Worm (Caenorhabditis elegans) whole organism, L4 larva: ENCODE results near the gene F32E10.9.

Experiments used
- D1046.2 ChIP-seq: fragments of 200-800 bp; sonication (Bioruptor generic); IDR thresholded peaks from 2 replicates; pipeline ENCODE4 v1.3.6; 2022; ENCODE audit warnings: missing genetic modification characterization, missing compliant biosample characterization
- F37D6.2 ChIP-seq: sonication (generic microtip); optimal IDR thresholded peaks from 2 replicates; lab custom pipeline; 2016; ENCODE audit warnings: mild to moderate bottlenecking, missing genetic modification characterization, missing compliant biosample characterization
- F49E8.2 ChIP-seq: sonication (generic microtip); optimal IDR thresholded peaks from 2 replicates; lab custom pipeline; 2016; ENCODE audit warnings: missing compliant biosample characterization, mild to moderate bottlenecking, missing genetic modification characterization, borderline replicate concordance
- T20F7.1 ChIP-seq: fragments of 200-800 bp; sonication (Bioruptor generic); optimal IDR thresholded peaks from 2 replicates; lab custom pipeline; 2018; ENCODE audit warnings: mild to moderate bottlenecking, missing genetic modification characterization, missing compliant biosample characterization
- Y105C5A.15 ChIP-seq: fragments of 200-800 bp; sonication (Bioruptor generic); IDR thresholded peaks from 2 replicates; pipeline ENCODE4 v1.3.6; 2022; ENCODE audit warnings: missing genetic modification characterization, missing compliant biosample characterization
- Y48G9A.11 ChIP-seq: fragments of 200-800 bp; sonication (Bioruptor generic); IDR thresholded peaks from 2 replicates; pipeline ENCODE4 v1.3.6; 2022; ENCODE audit warnings: missing genetic modification reagents, missing genetic modification characterization, missing compliant biosample characterization
- Y75B8A.6 ChIP-seq: fragments of 200-800 bp; sonication (Bioruptor generic); IDR thresholded peaks from 2 replicates; pipeline ENCODE4 v1.3.6; 2022; ENCODE audit warnings: missing genetic modification reagents, missing genetic modification characterization, missing compliant biosample characterization
- ZK546.5 ChIP-seq, 2 experiments: sonication (generic microtip); optimal IDR thresholded peaks; 2 replicates each; lab custom pipeline; 2017; ENCODE audit warnings: missing biosample characterization in 2 of 2, missing genetic modification characterization in 2 of 2
- aha-1 ChIP-seq: fragments of 150-350 bp; peaks from one replicate; lab custom pipeline; 2014; ENCODE audit warnings: missing biosample characterization, missing genetic modification characterization
- ceh-28 ChIP-seq: fragments of 150-350 bp; optimal IDR thresholded peaks from 2 replicates; lab custom pipeline; 2014; ENCODE audit warnings: missing biosample characterization, missing genetic modification reagents, missing genetic modification characterization
- ceh-44 ChIP-seq: fragments of 200-800 bp; sonication (Bioruptor generic); IDR thresholded peaks from 2 replicates; pipeline ENCODE4 v1.3.6; 2022; ENCODE audit warnings: missing genetic modification reagents, missing genetic modification characterization, missing compliant biosample characterization
- ceh-62 ChIP-seq: sonication (generic microtip); optimal IDR thresholded peaks from 2 replicates; lab custom pipeline; 2017; ENCODE audit warnings: missing biosample characterization, missing genetic modification characterization
- ces-1 ChIP-seq: fragments of 150-350 bp; sonication (generic microtip); optimal IDR thresholded peaks from 4 replicates; lab custom pipeline; 2014; ENCODE audit warnings: missing biosample characterization, missing genetic modification reagents, missing genetic modification characterization
- daf-12 ChIP-seq: fragments of 150-350 bp; optimal IDR thresholded peaks from 2 replicates; lab custom pipeline; 2014; ENCODE audit warnings: missing biosample characterization, missing genetic modification reagents, missing genetic modification characterization
- daf-16 ChIP-seq, 3 experiments: sonication (generic microtip); optimal IDR thresholded peaks; 2 replicates each; lab custom pipeline; 2016 to 2017; ENCODE audit warnings: missing genetic modification characterization in 3 of 3, missing genetic modification reagents in 3 of 3, mild to moderate bottlenecking in 2 of 3, missing compliant biosample characterization in 2 of 3, missing biosample characterization in 1 of 3, moderate library complexity in 1 of 3
- daf-8 ChIP-seq: fragments of 200-800 bp; sonication (Bioruptor generic); IDR thresholded peaks from 2 replicates; pipeline ENCODE4 v1.3.6; 2022; ENCODE audit warnings: missing genetic modification characterization, missing compliant biosample characterization
- dmd-6 ChIP-seq: fragments of 200-800 bp; sonication (Bioruptor generic); IDR thresholded peaks from 2 replicates; pipeline ENCODE4 v1.3.6; 2022; ENCODE audit warnings: missing genetic modification reagents, missing genetic modification characterization, missing compliant biosample characterization
- duxl-1 ChIP-seq: sonication (generic microtip); optimal IDR thresholded peaks from 2 replicates; lab custom pipeline; 2016; ENCODE audit warnings: mild to moderate bottlenecking, missing genetic modification characterization, moderate library complexity, missing compliant biosample characterization; ENCODE audit not compliant: poor library complexity
- dve-1 ChIP-seq: sonication (generic microtip); optimal IDR thresholded peaks from 2 replicates; lab custom pipeline; 2017; ENCODE audit warnings: antibody characterized with exemption, mild to moderate bottlenecking, missing genetic modification characterization, missing compliant biosample characterization; ENCODE audit not compliant: insufficient read depth
- egl-43 ChIP-seq: fragments of 200-800 bp; sonication (Bioruptor generic); IDR thresholded peaks from 2 replicates; pipeline ENCODE4 v1.3.6; 2022; ENCODE audit warnings: missing genetic modification reagents, missing genetic modification characterization, missing compliant biosample characterization
- fkh-10 ChIP-seq: fragments of 150-350 bp; optimal IDR thresholded peaks from 2 replicates; lab custom pipeline; 2014; ENCODE audit warnings: missing biosample characterization, missing genetic modification reagents, missing genetic modification characterization
- fos-1 ChIP-seq: fragments of 150-350 bp; optimal IDR thresholded peaks from 2 replicates; lab custom pipeline; 2014; ENCODE audit warnings: missing biosample characterization, missing genetic modification characterization
- hif-1 ChIP-seq, 2 experiments: sonication (generic microtip); optimal IDR thresholded peaks; 2 replicates each; lab custom pipeline; 2016 to 2017; ENCODE audit warnings: missing compliant biosample characterization in 2 of 2, missing genetic modification characterization in 2 of 2, missing genetic modification reagents in 2 of 2, missing genotype in 2 of 2, mild to moderate bottlenecking in 1 of 2
- hlh-11 ChIP-seq: fragments of 200-800 bp; sonication (Bioruptor generic); optimal IDR thresholded peaks from 2 replicates; lab custom pipeline; 2018; ENCODE audit warnings: mild to moderate bottlenecking, missing genetic modification characterization, missing compliant biosample characterization
- hlh-30 ChIP-seq: sonication (generic microtip); optimal IDR thresholded peaks from 2 replicates; lab custom pipeline; 2017; ENCODE audit warnings: antibody characterized with exemption, mild to moderate bottlenecking, missing genetic modification characterization, missing compliant biosample characterization; ENCODE audit not compliant: insufficient read depth
- hmg-1.1 ChIP-seq: fragments of 200-800 bp; sonication (Bioruptor generic); IDR thresholded peaks from 2 replicates; pipeline ENCODE4 v1.3.6; 2022; ENCODE audit warnings: missing genetic modification reagents, missing genetic modification characterization, missing compliant biosample characterization
- lim-7 ChIP-seq: fragments of 200-800 bp; sonication (Bioruptor generic); IDR thresholded peaks from 2 replicates; pipeline ENCODE4 v1.3.6; 2022; ENCODE audit warnings: missing genetic modification characterization, missing compliant biosample characterization
- lin-13 ChIP-seq: fragments of 150-350 bp; optimal IDR thresholded peaks from 2 replicates; lab custom pipeline; 2014; ENCODE audit warnings: missing biosample characterization, missing genetic modification reagents, missing genetic modification characterization
- lin-29 ChIP-seq: fragments of 200-800 bp; sonication (Bioruptor generic); IDR thresholded peaks from 2 replicates; pipeline ENCODE4 v1.3.6; 2022; ENCODE audit warnings: missing genetic modification reagents, missing genetic modification characterization, missing compliant biosample characterization
- lin-38 ChIP-seq: fragments of 200-800 bp; sonication (Bioruptor generic); IDR thresholded peaks from 2 replicates; pipeline ENCODE4 v1.3.6; 2022; ENCODE audit warnings: missing genetic modification reagents, missing genetic modification characterization, missing compliant biosample characterization
- madf-5 ChIP-seq, 2 experiments: fragments of 200-800 bp; sonication (Bioruptor generic); IDR thresholded peaks; 2 replicates each; pipeline ENCODE4 v1.3.6; 2022; ENCODE audit warnings: missing compliant biosample characterization in 2 of 2, missing genetic modification characterization in 2 of 2
- madf-9 ChIP-seq: fragments of 200-800 bp; sonication (Bioruptor generic); conservative IDR thresholded peaks from 2 replicates; pipeline ENCODE4 v1.3.6; 2022; ENCODE audit warnings: missing genetic modification reagents, missing genetic modification characterization, missing compliant biosample characterization
- mdt-29 ChIP-seq: fragments of 200-800 bp; sonication (Bioruptor generic); IDR thresholded peaks from 2 replicates; pipeline ENCODE4 v1.3.6; 2022; ENCODE audit warnings: missing genetic modification reagents, missing genetic modification characterization, missing compliant biosample characterization
- mxl-3 ChIP-seq: fragments of 200-800 bp; sonication (Bioruptor generic); optimal IDR thresholded peaks from 2 replicates; lab custom pipeline; 2018; ENCODE audit warnings: mild to moderate bottlenecking, missing genetic modification characterization, missing compliant biosample characterization
- nhr-28 ChIP-seq: fragments of 150-350 bp; optimal IDR thresholded peaks from 2 replicates; lab custom pipeline; 2014; ENCODE audit warnings: missing biosample characterization, missing genetic modification characterization
- nhr-42 ChIP-seq: fragments of 200-800 bp; sonication (Bioruptor generic); IDR thresholded peaks from 2 replicates; pipeline ENCODE4 v1.3.6; 2022; ENCODE audit warnings: missing genetic modification characterization, missing compliant biosample characterization
- nhr-48 ChIP-seq: sonication (generic microtip); optimal IDR thresholded peaks from 2 replicates; lab custom pipeline; 2016; ENCODE audit warnings: mild to moderate bottlenecking, missing genetic modification characterization, missing compliant biosample characterization
- nhr-6 ChIP-seq: fragments of 150-350 bp; optimal IDR thresholded peaks from 2 replicates; lab custom pipeline; 2014; ENCODE audit warnings: missing biosample characterization, missing genetic modification characterization
- nhr-77 ChIP-seq: fragments of 150-350 bp; optimal IDR thresholded peaks from 2 replicates; lab custom pipeline; 2014; ENCODE audit warnings: missing biosample characterization, missing genetic modification characterization
- pha-4 ChIP-seq, 2 experiments: fragments of 150-350 bp in 1 of 2; fragments of 200-800 bp in 1 of 2; sonication (Bioruptor generic) in 1 of 2; IDR thresholded peaks in 1 of 2; optimal IDR thresholded peaks in 1 of 2; 2 replicates each; pipeline versions ENCODE4 v1.3.6 to Lab custom; 2014 to 2022; ENCODE audit warnings: missing genetic modification characterization in 2 of 2, missing genetic modification reagents in 2 of 2, missing biosample characterization in 1 of 2, missing compliant biosample characterization in 1 of 2
- php-3 ChIP-seq: fragments of 200-800 bp; sonication (Bioruptor generic); IDR thresholded peaks from 2 replicates; pipeline ENCODE4 v1.3.6; 2022; ENCODE audit warnings: missing genetic modification reagents, missing genetic modification characterization, missing compliant biosample characterization
- skn-1 ChIP-seq: fragments of 150-350 bp; optimal IDR thresholded peaks from 2 replicates; lab custom pipeline; 2014; ENCODE audit warnings: missing biosample characterization, missing genetic modification characterization
- snpc-1.2 ChIP-seq: fragments of 200-800 bp; sonication (Bioruptor generic); IDR thresholded peaks from 2 replicates; pipeline ENCODE4 v1.3.6; 2022; ENCODE audit warnings: missing genetic modification reagents, missing genetic modification characterization, missing compliant biosample characterization
- spr-3 ChIP-seq: fragments of 200-800 bp; sonication (Bioruptor generic); optimal IDR thresholded peaks from 2 replicates; lab custom pipeline; 2018; ENCODE audit warnings: mild to moderate bottlenecking, missing genetic modification characterization, missing compliant biosample characterization
- vab-7 ChIP-seq: fragments of 200-800 bp; sonication (Bioruptor generic); IDR thresholded peaks from 2 replicates; pipeline ENCODE4 v1.3.6; 2022; ENCODE audit warnings: missing genetic modification reagents, missing genetic modification characterization, missing compliant biosample characterization
- zag-1 ChIP-seq: fragments of 150-350 bp; optimal IDR thresholded peaks from 2 replicates; lab custom pipeline; 2014; ENCODE audit warnings: missing biosample characterization, missing genetic modification characterization
- zfp-3 ChIP-seq: fragments of 200-800 bp; sonication (Bioruptor generic); conservative IDR thresholded peaks from 2 replicates; pipeline ENCODE4 v1.3.6; 2022; ENCODE audit warnings: missing genetic modification reagents, missing genetic modification characterization, missing compliant biosample characterization
- zip-11 ChIP-seq: fragments of 200-800 bp; sonication (Bioruptor generic); IDR thresholded peaks from 2 replicates; pipeline ENCODE4 v1.3.6; 2022; ENCODE audit warnings: missing genetic modification characterization, missing compliant biosample characterization
- zip-2 ChIP-seq: fragments of 150-350 bp; optimal IDR thresholded peaks from 2 replicates; lab custom pipeline; 2014; ENCODE audit warnings: missing biosample characterization, missing genetic modification characterization

F32E10.9 gene

DNA sequence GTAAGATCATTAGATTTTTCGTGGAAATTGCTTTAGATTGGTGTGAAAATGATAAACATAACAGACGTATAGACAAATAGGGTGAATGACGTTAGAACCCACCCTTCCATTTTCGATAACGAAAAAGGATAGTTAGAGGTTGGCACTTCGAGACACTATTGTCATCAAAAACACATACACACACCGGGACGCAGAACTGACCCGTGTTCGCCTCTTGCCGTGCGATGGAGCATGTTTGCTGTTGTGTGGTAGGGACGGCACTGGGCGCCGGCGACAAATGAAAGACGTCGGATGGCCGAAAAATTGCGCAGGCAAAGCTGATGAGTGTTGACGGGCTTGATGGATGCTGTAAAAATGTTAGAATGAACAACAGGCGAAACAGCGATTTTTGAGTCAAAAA lies 13.9 kb downstream of the F32E10.9 start (continued):
- TF ChIP-seq F37D6.2 (tag; lab: Kevin White, UChicago): no peak
- TF ChIP-seq mxl-3 (GFP tag; lab: Kevin White, UChicago): peak; percentile 74
- TF ChIP-seq Y105C5A.15: no peak
- TF ChIP-seq F49E8.2: no peak
- TF ChIP-seq daf-12 (tag; lab: Kevin White, UChicago): no peak
- no peak for TF ChIP-seq ceh-62
- peak; percentile 81 for TF ChIP-seq dmd-6 (GFP tag; lab: Robert Waterston, UW)
- no peak for TF ChIP-seq daf-8
- no peak for TF ChIP-seq spr-3 (GFP tag; lab: Kevin White, UChicago)
- TF ChIP-seq ZK546.5 (tag; optimal IDR thresholded peaks at IDR 0.05; lab: Kevin White, UChicago): no peak
- TF ChIP-seq mdt-29: no peak
- no peak for TF ChIP-seq zip-2 (tag; lab: Kevin White, UChicago)
- no peak for TF ChIP-seq snpc-1.2
- TF ChIP-seq Y48G9A.11 (GFP tag; lab: Robert Waterston, UW): 0 out of 2 replicates have a peak, but pooled peaks have one; percentile 21
- no peak for TF ChIP-seq ces-1 (GFP tag; lab: Kevin White, UChicago)
- no peak for TF ChIP-seq skn-1 (tag; lab: Kevin White, UChicago)
- TF ChIP-seq dve-1 (tag; lab: Kevin White, UChicago): peak; percentile 61
- TF ChIP-seq nhr-77: peak; percentile 19
- peak; percentile 70 for TF ChIP-seq nhr-28
- TF ChIP-seq egl-43 (GFP tag; lab: Robert Waterston, UW): peak; percentile 54; the same call in 1 of the 2 replicates
- no peak; the same call in 1 of the 2 replicates for TF ChIP-seq php-3
- TF ChIP-seq duxl-1: no peak
- peak; percentile 58; the same call in 1 of the 2 replicates for TF ChIP-seq nhr-42 (GFP tag; lab: Robert Waterston, UW)
- no peak for TF ChIP-seq madf-9 (GFP tag; lab: Robert Waterston, UW)
- no peak for TF ChIP-seq ceh-44 (GFP tag; lab: Robert Waterston, UW)
- no peak for TF ChIP-seq daf-16 (GFP tag; optimal IDR thresholded peaks at IDR 0.05; lab: Kevin White, UChicago)
- peak; percentile 83 for TF ChIP-seq daf-16 (tag; optimal IDR thresholded peaks at IDR 0.05; lab: Kevin White, UChicago)
- peak in 1 of 2 experiments; percentile 8 for TF ChIP-seq hif-1 (tag; optimal IDR thresholded peaks at IDR 0.05; lab: Kevin White, UChicago)
- no peak for TF ChIP-seq pha-4 (GFP tag; IDR thresholded peaks at IDR 0.05; lab: Robert Waterston, UW)
- no peak for TF ChIP-seq pha-4 (tag; optimal IDR thresholded peaks at IDR 0.05; lab: Kevin White, UChicago)
- TF ChIP-seq Y75B8A.6 (GFP tag; lab: Robert Waterston, UW): no peak
- TF ChIP-seq hlh-30 (tag; lab: Kevin White, UChicago): peak; percentile 61
- peak; percentile 27; the same call in 1 of the 2 replicates for TF ChIP-seq hmg-1.1 (GFP tag; lab: Robert Waterston, UW)
- no peak for TF ChIP-seq fkh-10 (GFP tag; lab: Kevin White, UChicago)
- TF ChIP-seq lim-7: no peak
- no peak for TF ChIP-seq nhr-6 (tag; lab: Kevin White, UChicago)
- TF ChIP-seq T20F7.1: no peak
- TF ChIP-seq zfp-3 (GFP tag; lab: Robert Waterston, UW): no peak
- TF ChIP-seq lin-29 (GFP tag; lab: Robert Waterston, UW): no peak
- TF ChIP-seq nhr-48: peak; percentile 20
- TF ChIP-seq ceh-28: no peak
- peak; percentile 29 for TF ChIP-seq lin-13 (GFP tag; lab: Kevin White, UChicago)
- TF ChIP-seq fos-1: no peak
- TF ChIP-seq vab-7: 0 out of 2 replicates have a peak, but pooled peaks have one; percentile 23
- TF ChIP-seq hlh-11: peak; percentile 79
- TF ChIP-seq zip-11 (GFP tag; lab: Robert Waterston, UW): no peak
- no peak for TF ChIP-seq zag-1 (tag; lab: Kevin White, UChicago)
- 0 out of 4 replicates have a peak, but pooled peaks of 1 of the 2 experiments have one; percentile 70 for TF ChIP-seq madf-5 (GFP tag; IDR thresholded peaks at IDR 0.05; lab: Robert Waterston, UW)
- TF ChIP-seq aha-1 (tag; lab: Kevin White, UChicago): peak; percentile 50
- TF ChIP-seq lin-38 (GFP tag; lab: Robert Waterston, UW): peak; percentile 80
- no peak for TF ChIP-seq D1046.2
